Fruit fly (Drosophila melanogaster) whole organism, embryonic: Measurements from ENCODE around the gene CG12674.

Experiments used
- ATbp ChIP-seq: fragments of 200-800 bp; sonication (Bioruptor generic); optimal IDR thresholded peaks from 2 replicates; lab custom pipeline; 2017; ENCODE audit warnings: missing biosample characterization, mild to moderate bottlenecking, missing genetic modification characterization, missing genetic modification reagents
- Adf1 ChIP-seq: fragments of 200-800 bp; sonication (Bioruptor generic); IDR thresholded peaks from 2 replicates; pipeline ENCODE4 v1.3.6; 2022; ENCODE audit warnings: missing biosample characterization, missing genetic modification characterization
- BEAF-32 ChIP-seq: fragments of 200-800 bp; sonication (Bioruptor generic); optimal IDR thresholded peaks from 3 replicates; lab custom pipeline; 2017; ENCODE audit warnings: missing biosample characterization, missing genetic modification characterization, mild to moderate bottlenecking, moderate library complexity, missing genetic modification reagents
- CG11085 ChIP-seq: fragments of 200-800 bp; sonication (Bioruptor generic); IDR thresholded peaks from 2 replicates; pipeline ENCODE4 v1.3.6; 2022; ENCODE audit warnings: missing biosample characterization, missing genetic modification characterization
- CG13624 ChIP-seq: fragments of 200-800 bp; sonication (Bioruptor generic); optimal IDR thresholded peaks from 2 replicates; lab custom pipeline; 2016; ENCODE audit warnings: missing biosample characterization, missing genetic modification characterization
- CG1529 ChIP-seq: fragments of 200-800 bp; sonication (Bioruptor generic); optimal IDR thresholded peaks from 3 replicates; lab custom pipeline; 2018; ENCODE audit warnings: missing biosample characterization, missing genetic modification characterization
- CG17829 ChIP-seq: fragments of 200-800 bp; optimal IDR thresholded peaks from 2 replicates; lab custom pipeline; 2019; ENCODE audit warnings: missing biosample characterization, mild to moderate bottlenecking, missing genetic modification characterization, moderate library complexity
- CG2129 ChIP-seq: fragments of 200-800 bp; sonication (Bioruptor generic); IDR thresholded peaks from 2 replicates; pipeline ENCODE4 v1.3.6; 2022; ENCODE audit warnings: missing biosample characterization, missing genetic modification characterization; ENCODE audit not compliant: partially characterized antibody
- CG3281 ChIP-seq: fragments of 200-800 bp; sonication (Bioruptor generic); optimal IDR thresholded peaks from 3 replicates; lab custom pipeline; 2017; ENCODE audit warnings: missing biosample characterization, mild to moderate bottlenecking, missing genetic modification characterization
- CG33557 ChIP-seq: fragments of 200-800 bp; sonication (Bioruptor generic); optimal IDR thresholded peaks from 2 replicates; lab custom pipeline; 2019; ENCODE audit warnings: missing biosample characterization, mild to moderate bottlenecking, missing genetic modification characterization, moderate library complexity
- CG3995 ChIP-seq: fragments of 200-800 bp; sonication (Bioruptor generic); optimal IDR thresholded peaks from 3 replicates; lab custom pipeline; 2016; ENCODE audit warnings: missing biosample characterization, missing genetic modification characterization
- CG4424 ChIP-seq: fragments of 200-800 bp; sonication (Bioruptor generic); optimal IDR thresholded peaks from 3 replicates; lab custom pipeline; 2016; ENCODE audit warnings: missing biosample characterization, missing genetic modification characterization
- CG5245 ChIP-seq: fragments of 200-800 bp; sonication (Bioruptor generic); optimal IDR thresholded peaks from 3 replicates; lab custom pipeline; 2016; ENCODE audit warnings: missing biosample characterization, missing genetic modification characterization
- CG6683 ChIP-seq: fragments of 200-800 bp; sonication (Bioruptor generic); optimal IDR thresholded peaks from 2 replicates; lab custom pipeline; 2017; ENCODE audit warnings: missing biosample characterization, mild to moderate bottlenecking, missing genetic modification characterization, missing genetic modification reagents
- CG7786 ChIP-seq: fragments of 200-800 bp; sonication (Bioruptor generic); optimal IDR thresholded peaks from 2 replicates; lab custom pipeline; 2016; ENCODE audit warnings: missing biosample characterization, missing genetic modification characterization
- CG9609 ChIP-seq: fragments of 200-800 bp; sonication (Bioruptor generic); optimal IDR thresholded peaks from 3 replicates; lab custom pipeline; 2016; ENCODE audit warnings: missing biosample characterization, missing genetic modification characterization
- CG9727 ChIP-seq: fragments of 200-800 bp; sonication (Bioruptor generic); optimal IDR thresholded peaks from 3 replicates; lab custom pipeline; 2017; ENCODE audit warnings: missing biosample characterization, mild to moderate bottlenecking, missing genetic modification characterization
- CkIIα-i1 ChIP-seq: fragments of 200-800 bp; sonication (Bioruptor generic); IDR thresholded peaks from 2 replicates; pipeline ENCODE4 v1.3.6; 2022; ENCODE audit warnings: missing biosample characterization, missing genetic modification characterization
- D ChIP-seq, 2 experiments: fragments of 200-800 bp in 1 of 2; fragments of >200 bp in 1 of 2; sonication (Bioruptor generic) in 1 of 2; optimal IDR thresholded peaks; 2 replicates in 1 of 2; 3 replicates in 1 of 2; lab custom pipeline; 2017; ENCODE audit warnings: mild to moderate bottlenecking in 1 of 2, missing biosample characterization in 1 of 2, missing genetic modification characterization in 1 of 2, missing genetic modification reagents in 1 of 2
- Dek ChIP-seq: fragments of 200-800 bp; sonication (Bioruptor generic); optimal IDR thresholded peaks from 3 replicates; lab custom pipeline; 2019; ENCODE audit warnings: missing biosample characterization, mild to moderate bottlenecking, missing genetic modification characterization, moderate library complexity
- Fer1 ChIP-seq: fragments of 200-800 bp; sonication (Bioruptor generic); optimal IDR thresholded peaks from 2 replicates; lab custom pipeline; 2017; ENCODE audit warnings: missing biosample characterization, mild to moderate bottlenecking, missing genetic modification characterization
- GATAe ChIP-seq: fragments of 200-800 bp; sonication (Bioruptor generic); conservative IDR thresholded peaks from 2 replicates; pipeline ENCODE4 v1.3.6; 2022; ENCODE audit warnings: missing biosample characterization, missing genetic modification characterization
- H15 ChIP-seq: fragments of 200-800 bp; sonication (Bioruptor generic); IDR thresholded peaks from 3 replicates; pipeline ENCODE4 v1.3.6; 2022; ENCODE audit warnings: missing biosample characterization, missing genetic modification characterization
- HLH4C ChIP-seq: fragments of 200-800 bp; sonication (Bioruptor generic); IDR thresholded peaks from 3 replicates; pipeline ENCODE4 v1.3.6; 2022; ENCODE audit warnings: missing biosample characterization, missing genetic modification characterization; ENCODE audit not compliant: partially characterized antibody
- HmgZ ChIP-seq: fragments of 200-800 bp; sonication (Bioruptor generic); optimal IDR thresholded peaks from 2 replicates; lab custom pipeline; 2018; ENCODE audit warnings: missing biosample characterization, mild to moderate bottlenecking, missing genetic modification characterization
- Hr51 ChIP-seq, 2 experiments: fragments of 200-800 bp; sonication (Bioruptor generic); optimal IDR thresholded peaks; 2 replicates in 1 of 2; 3 replicates in 1 of 2; lab custom pipeline; 2016 to 2018; ENCODE audit warnings: missing biosample characterization in 2 of 2, missing genetic modification characterization in 2 of 2, mild to moderate bottlenecking in 1 of 2, moderate library complexity in 1 of 2
- Jarid2 ChIP-seq: fragments of 200-800 bp; sonication (Bioruptor generic); optimal IDR thresholded peaks from 3 replicates; lab custom pipeline; 2017; ENCODE audit warnings: mild to moderate bottlenecking, missing biosample characterization, missing genetic modification reagents, missing genetic modification characterization
- Med ChIP-seq: fragments of 200-800 bp; sonication (Bioruptor generic); peaks from one replicate; lab custom pipeline; 2016; ENCODE audit warnings: missing biosample characterization, missing genetic modification characterization, mild to moderate bottlenecking, inconsistent platforms, moderate library complexity
- Opbp ChIP-seq: fragments of 200-800 bp; sonication (Bioruptor generic); IDR thresholded peaks from 3 replicates; pipeline ENCODE4 v1.3.6; 2022; ENCODE audit warnings: missing biosample characterization, missing genetic modification characterization; ENCODE audit not compliant: partially characterized antibody
- Ptx1 ChIP-seq: fragments of 200-800 bp; sonication (Bioruptor generic); IDR thresholded peaks from 2 replicates; pipeline ENCODE4 v1.3.6; 2022; ENCODE audit warnings: missing biosample characterization, missing genetic modification characterization
- Ssrp ChIP-seq: fragments of 200-800 bp; sonication (Bioruptor generic); optimal IDR thresholded peaks from 2 replicates; lab custom pipeline; 2018; ENCODE audit warnings: missing biosample characterization, mild to moderate bottlenecking, missing genetic modification characterization, moderate library complexity
- Taf1 ChIP-seq: fragments of 200-800 bp; sonication (Bioruptor generic); IDR thresholded peaks from 2 replicates; pipeline ENCODE4 v1.3.6; 2022; ENCODE audit warnings: missing biosample characterization, missing genetic modification characterization
- al ChIP-seq: fragments of 200-800 bp; sonication (Bioruptor generic); IDR thresholded peaks from 2 replicates; pipeline ENCODE4 v1.3.6; 2022; ENCODE audit warnings: missing biosample characterization, missing genetic modification characterization
- cad ChIP-seq: fragments of >200 bp; optimal IDR thresholded peaks from 2 replicates; lab custom pipeline; 2017; ENCODE audit warnings: missing biosample characterization, missing genetic modification characterization
- cg ChIP-seq: fragments of 200-800 bp; sonication (Bioruptor generic); optimal IDR thresholded peaks from 3 replicates; lab custom pipeline; 2019; ENCODE audit warnings: missing biosample characterization, mild to moderate bottlenecking, missing genetic modification characterization, moderate library complexity
- exex ChIP-seq: fragments of 200-800 bp; sonication (Bioruptor generic); optimal IDR thresholded peaks from 4 replicates; lab custom pipeline; 2018; ENCODE audit warnings: missing biosample characterization, mild to moderate bottlenecking, missing genetic modification characterization, moderate library complexity
- eyg ChIP-seq: fragments of 200-800 bp; sonication (Bioruptor generic); optimal IDR thresholded peaks from 3 replicates; lab custom pipeline; 2016; ENCODE audit warnings: missing biosample characterization, missing genetic modification characterization
- fd64A ChIP-seq: fragments of 200-800 bp; sonication (Bioruptor generic); optimal IDR thresholded peaks from 3 replicates; lab custom pipeline; 2018; ENCODE audit warnings: missing biosample characterization, mild to moderate bottlenecking, missing genetic modification characterization
- insv ChIP-seq, 2 experiments: fragments of 200-800 bp; sonication (Bioruptor generic); optimal IDR thresholded peaks; 3 replicates each; lab custom pipeline; 2016 to 2018; ENCODE audit warnings: missing biosample characterization in 2 of 2, missing genetic modification characterization in 2 of 2
- jing ChIP-seq: fragments of 200-800 bp; sonication (Bioruptor generic); optimal IDR thresholded peaks from 2 replicates; lab custom pipeline; 2018; ENCODE audit warnings: missing biosample characterization, mild to moderate bottlenecking, missing genetic modification characterization
- nerfin-2 ChIP-seq: fragments of 200-800 bp; sonication (Bioruptor generic); IDR thresholded peaks from 2 replicates; pipeline ENCODE4 v1.3.6; 2022; ENCODE audit warnings: missing biosample characterization, missing genetic modification characterization; ENCODE audit not compliant: partially characterized antibody
- phol ChIP-seq: fragments of 200-800 bp; sonication (Bioruptor generic); optimal IDR thresholded peaks from 3 replicates; lab custom pipeline; 2018; ENCODE audit warnings: missing biosample characterization, mild to moderate bottlenecking, missing genetic modification characterization, moderate library complexity
- sob ChIP-seq: fragments of 200-800 bp; sonication (Bioruptor generic); IDR thresholded peaks from 2 replicates; pipeline ENCODE4 v1.3.6; 2022; ENCODE audit warnings: missing biosample characterization, missing genetic modification characterization
- tup ChIP-seq: fragments of 200-800 bp; sonication (Bioruptor generic); optimal IDR thresholded peaks from 2 replicates; lab custom pipeline; 2016; ENCODE audit warnings: missing biosample characterization, mild to moderate bottlenecking, missing genetic modification characterization, moderate library complexity
- unpg ChIP-seq: fragments of 200-800 bp; sonication (Bioruptor generic); optimal IDR thresholded peaks from 3 replicates; lab custom pipeline; 2018; ENCODE audit warnings: missing biosample characterization, mild to moderate bottlenecking, missing genetic modification characterization, moderate library complexity
- vfl ChIP-seq: fragments of 200-800 bp; sonication (Bioruptor generic); optimal IDR thresholded peaks from 2 replicates; lab custom pipeline; 2016; ENCODE audit warnings: missing biosample characterization, missing genetic modification characterization
- zen2 ChIP-seq: fragments of 200-800 bp; sonication (Bioruptor generic); IDR thresholded peaks from 3 replicates; pipeline ENCODE4 v1.3.6; 2022; ENCODE audit warnings: missing biosample characterization, missing genetic modification characterization; ENCODE audit not compliant: partially characterized antibody

Gene CG12674

dm6 chr2L:2130157-2130987, 50.7 kb downstream of the CG12674 start, which contains the start of gene Glyp (continued):
- TF ChIP-seq HmgZ (peak; percentile 96), vfl (GFP tag; lab: Kevin White, UChicago) (peak; percentile 90), H15 (peak; percentile 91), CG13624 (peak; percentile 73), CG1529 (GFP tag; lab: Kevin White, UChicago) (peak; percentile 95), exex (peak; percentile 92), D (optimal IDR thresholded peaks at IDR 0.05; lab: Kevin White, UChicago) (no peak), D (GFP tag; optimal IDR thresholded peaks at IDR 0.05; lab: Kevin White, UChicago) (peak; percentile 95), al (GFP tag; lab: Robert Waterston, UW) (peak; percentile 94), phol (peak; percentile 96), cg (GFP tag; lab: Kevin White, UChicago) (peak; percentile 28), nerfin-2 (no peak), Taf1 (GFP tag; lab: Robert Waterston, UW) (peak; percentile 93), CG7786 (GFP tag; lab: Kevin White, UChicago) (peak; percentile 63), CG5245 (peak; percentile 79), GATAe (GFP tag; lab: Robert Waterston, UW) (peak; percentile 93), insv (GFP tag; optimal IDR thresholded peaks at IDR 0.05; lab: Kevin White, UChicago) (peak in 1 of 2 experiments; percentile 78), CG3281 (GFP tag; lab: Kevin White, UChicago) (peak; percentile 99), Ptx1 (GFP tag; lab: Robert Waterston, UW) (peak; percentile 97), CG11085 (GFP tag; lab: Robert Waterston, UW) (peak; percentile 89), tup (GFP tag; lab: Kevin White, UChicago) (peak; percentile 90), Ssrp (tag; lab: Kevin White, UChicago) (peak; percentile 96), CG9727 (GFP tag; lab: Kevin White, UChicago) (peak; percentile 98), Jarid2 (GFP tag; lab: Kevin White, UChicago) (peak; percentile 88), CG6683 (GFP tag; lab: Kevin White, UChicago) (peak; percentile 98), Adf1 (GFP tag; lab: Robert Waterston, UW) (peak; percentile 83), cad (no peak), fd64A (peak; percentile 82), jing (GFP tag; lab: Kevin White, UChicago) (peak; percentile 84), sob (GFP tag; lab: Robert Waterston, UW) (peak; percentile 97), CG33557 (GFP tag; lab: Kevin White, UChicago) (peak; percentile 89), zen2 (GFP tag; lab: Robert Waterston, UW) (0 out of 3 replicates have a peak, but pooled peaks have one; percentile 33), Med (GFP tag; lab: Kevin White, UChicago) (peak; percentile 91), CG17829 (tag; lab: Kevin White, UChicago) (peak; percentile 98), CG3995 (peak; percentile 80), eyg (GFP tag; lab: Kevin White, UChicago) (peak; percentile 45), CG2129 (GFP tag; lab: Robert Waterston, UW) (no peak), unpg (GFP tag; lab: Kevin White, UChicago) (peak; percentile 98), Fer1 (GFP tag; lab: Kevin White, UChicago) (peak; percentile 99), CkIIα-i1 (0 out of 2 replicates have a peak, but pooled peaks have one; percentile 37), Hr51 (GFP tag; optimal IDR thresholded peaks at IDR 0.05; lab: Kevin White, UChicago) (peak; percentile 85 to 99), ATbp (GFP tag; lab: Kevin White, UChicago) (peak; percentile 98), HLH4C (no peak; the same call in 2 of the 3 replicates), Dek (peak; percentile 97), Opbp (GFP tag; lab: Robert Waterston, UW) (no peak), CG4424 (peak; percentile 97), CG9609 (GFP tag; lab: Kevin White, UChicago) (peak; percentile 38), BEAF-32 (peak; percentile 13)
